Fruit fly (Drosophila melanogaster) whole organism, embryonic: ENCODE results near the gene RpLP1.
A peak's percentile ranks its signal among the peaks of the same experiment; 100 is the strongest.

ENCODE experiments used
- Atf-2 ChIP-seq: fragments of 200-800 bp; sonication (Bioruptor generic); optimal IDR thresholded peaks from 2 replicates; lab custom pipeline; 2016; ENCODE audit warnings: missing biosample characterization, missing genetic modification characterization
- CG10366 ChIP-seq: fragments of 200-800 bp; sonication (Bioruptor generic); IDR thresholded peaks from 2 replicates; pipeline ENCODE4 v1.3.6; 2022; ENCODE audit warnings: missing biosample characterization, missing genetic modification characterization
- CG11247 ChIP-seq: fragments of 200-800 bp; sonication (Bioruptor generic); IDR thresholded peaks from 2 replicates; pipeline ENCODE4 v1.3.6; 2022; ENCODE audit warnings: missing biosample characterization, missing genetic modification characterization
- CG11560 ChIP-seq: fragments of 200-800 bp; sonication (Bioruptor generic); IDR thresholded peaks from 3 replicates; pipeline ENCODE4 v1.3.6; 2022; ENCODE audit warnings: missing biosample characterization, missing genetic modification characterization
- CG12236 ChIP-seq: fragments of 200-800 bp; sonication (Bioruptor generic); optimal IDR thresholded peaks from 2 replicates; lab custom pipeline; 2016; ENCODE audit warnings: missing biosample characterization, missing genetic modification characterization
- CG14441 ChIP-seq: fragments of 200-800 bp; sonication (Bioruptor generic); IDR thresholded peaks from 2 replicates; pipeline ENCODE4 v1.3.6; 2022; ENCODE audit warnings: missing biosample characterization, missing genetic modification characterization
- CG17612 ChIP-seq: fragments of 200-800 bp; sonication (Bioruptor generic); IDR thresholded peaks from 2 replicates; pipeline ENCODE4 v1.3.6; 2022; ENCODE audit warnings: missing biosample characterization, missing genetic modification characterization
- CG18262 ChIP-seq: fragments of 200-800 bp; optimal IDR thresholded peaks from 3 replicates; lab custom pipeline; 2019; ENCODE audit warnings: missing biosample characterization, mild to moderate bottlenecking, missing genetic modification characterization, moderate library complexity
- CG2116 ChIP-seq: fragments of 200-800 bp; sonication (Bioruptor generic); optimal IDR thresholded peaks from 3 replicates; lab custom pipeline; 2018; ENCODE audit warnings: missing biosample characterization, mild to moderate bottlenecking, missing genetic modification characterization
- CG31365 ChIP-seq: fragments of 200-800 bp; sonication (Bioruptor generic); optimal IDR thresholded peaks from 2 replicates; lab custom pipeline; 2018; ENCODE audit warnings: missing biosample characterization, mild to moderate bottlenecking, missing genetic modification characterization
- CG4707 ChIP-seq: fragments of 200-800 bp; sonication (Bioruptor generic); optimal IDR thresholded peaks from 2 replicates; lab custom pipeline; 2018; ENCODE audit warnings: missing biosample characterization, mild to moderate bottlenecking, missing genetic modification characterization, moderate library complexity
- CG4820 ChIP-seq: fragments of 200-800 bp; sonication (Bioruptor generic); optimal IDR thresholded peaks from 3 replicates; lab custom pipeline; 2016; ENCODE audit warnings: missing biosample characterization, missing genetic modification characterization
- CG4854 ChIP-seq: fragments of 200-800 bp; sonication (Bioruptor generic); optimal IDR thresholded peaks from 2 replicates; lab custom pipeline; 2016; ENCODE audit warnings: missing biosample characterization, missing genetic modification characterization, inconsistent platforms
- CG6254 ChIP-seq: fragments of 200-800 bp; sonication (Bioruptor generic); optimal IDR thresholded peaks from 3 replicates; lab custom pipeline; 2017; ENCODE audit warnings: mild to moderate bottlenecking, missing biosample characterization, missing genetic modification reagents, missing genetic modification characterization
- CG6854 ChIP-seq: fragments of 200-800 bp; sonication (Bioruptor generic); optimal IDR thresholded peaks from 3 replicates; lab custom pipeline; 2017; ENCODE audit warnings: missing biosample characterization, mild to moderate bottlenecking, missing genetic modification characterization
- CG8359 ChIP-seq: fragments of 200-800 bp; sonication (Bioruptor generic); optimal IDR thresholded peaks from 2 replicates; lab custom pipeline; 2017; ENCODE audit warnings: missing biosample characterization, mild to moderate bottlenecking, missing genetic modification characterization, borderline replicate concordance
- CG8924 ChIP-seq: fragments of 200-800 bp; optimal IDR thresholded peaks from 3 replicates; lab custom pipeline; 2019; ENCODE audit warnings: missing biosample characterization, mild to moderate bottlenecking, missing genetic modification characterization, moderate library complexity
- CG9727 ChIP-seq: fragments of 200-800 bp; sonication (Bioruptor generic); optimal IDR thresholded peaks from 3 replicates; lab custom pipeline; 2017; ENCODE audit warnings: missing biosample characterization, mild to moderate bottlenecking, missing genetic modification characterization
- CG9876 ChIP-seq: fragments of 200-800 bp; sonication (Bioruptor generic); optimal IDR thresholded peaks from 2 replicates; lab custom pipeline; 2016; ENCODE audit warnings: missing biosample characterization, missing genetic modification characterization
- D19B ChIP-seq: fragments of 200-800 bp; sonication (Bioruptor generic); optimal IDR thresholded peaks from 2 replicates; lab custom pipeline; 2017; ENCODE audit warnings: missing biosample characterization, mild to moderate bottlenecking, missing genetic modification characterization
- Dip3 ChIP-seq: fragments of 200-800 bp; sonication (Bioruptor generic); optimal IDR thresholded peaks from 3 replicates; lab custom pipeline; 2016; ENCODE audit warnings: missing biosample characterization, missing genetic modification characterization
- ERR ChIP-seq: fragments of 200-800 bp; sonication (Bioruptor generic); optimal IDR thresholded peaks from 2 replicates; lab custom pipeline; 2016; ENCODE audit warnings: missing biosample characterization, missing genetic modification characterization
- H15 ChIP-seq: fragments of 200-800 bp; sonication (Bioruptor generic); IDR thresholded peaks from 3 replicates; pipeline ENCODE4 v1.3.6; 2022; ENCODE audit warnings: missing biosample characterization, missing genetic modification characterization
- Max ChIP-seq: fragments of 200-800 bp; sonication (Bioruptor generic); optimal IDR thresholded peaks from 2 replicates; lab custom pipeline; 2016; ENCODE audit warnings: missing biosample characterization, mild to moderate bottlenecking, missing genetic modification characterization
- Opbp ChIP-seq: fragments of 200-800 bp; sonication (Bioruptor generic); IDR thresholded peaks from 3 replicates; pipeline ENCODE4 v1.3.6; 2022; ENCODE audit warnings: missing biosample characterization, missing genetic modification characterization; ENCODE audit not compliant: partially characterized antibody
- Sox100B ChIP-seq: fragments of 200-800 bp; sonication (Bioruptor generic); optimal IDR thresholded peaks from 3 replicates; lab custom pipeline; 2018; ENCODE audit warnings: missing biosample characterization, mild to moderate bottlenecking, missing genetic modification characterization
- Sry-δ ChIP-seq: fragments of 200-800 bp; sonication (Bioruptor generic); optimal IDR thresholded peaks from 2 replicates; lab custom pipeline; 2016; ENCODE audit warnings: missing biosample characterization, missing genetic modification characterization
- Usf ChIP-seq: fragments of 200-800 bp; sonication (Bioruptor generic); optimal IDR thresholded peaks from 2 replicates; lab custom pipeline; 2017; ENCODE audit warnings: missing genotype, missing biosample characterization, missing genetic modification characterization
- Xbp1 ChIP-seq: fragments of 200-800 bp; sonication (Bioruptor generic); optimal IDR thresholded peaks from 3 replicates; lab custom pipeline; 2016; ENCODE audit warnings: missing biosample characterization, mild to moderate bottlenecking, missing genetic modification characterization
- bcd ChIP-seq: fragments of 200-800 bp; sonication (Bioruptor generic); optimal IDR thresholded peaks from 2 replicates; lab custom pipeline; 2017; ENCODE audit warnings: missing biosample characterization, mild to moderate bottlenecking, missing genetic modification characterization
- chif ChIP-seq, 2 experiments: fragments of 200-800 bp; sonication (Bioruptor generic); optimal IDR thresholded peaks; 3 replicates each; lab custom pipeline; 2016; ENCODE audit warnings: missing biosample characterization in 2 of 2, missing genetic modification characterization in 2 of 2
- crc ChIP-seq: fragments of 200-800 bp; sonication (Bioruptor generic); optimal IDR thresholded peaks from 2 replicates; lab custom pipeline; 2016; ENCODE audit warnings: missing biosample characterization, missing genetic modification characterization
- dan ChIP-seq: fragments of 200-800 bp; sonication (Bioruptor generic); IDR thresholded peaks from 2 replicates; pipeline ENCODE4 v1.3.6; 2022; ENCODE audit warnings: missing biosample characterization, missing genetic modification characterization
- danr ChIP-seq: fragments of 200-800 bp; sonication (Bioruptor generic); IDR thresholded peaks from 2 replicates; pipeline ENCODE4 v1.3.6; 2022; ENCODE audit warnings: missing biosample characterization, missing genetic modification characterization
- dmrt11E ChIP-seq: fragments of 200-800 bp; sonication (Bioruptor generic); optimal IDR thresholded peaks from 3 replicates; lab custom pipeline; 2018; ENCODE audit warnings: missing biosample characterization, mild to moderate bottlenecking, missing genetic modification characterization, moderate library complexity
- fd96Cb ChIP-seq: fragments of 200-800 bp; sonication (Bioruptor generic); optimal IDR thresholded peaks from 2 replicates; lab custom pipeline; 2018; ENCODE audit warnings: missing biosample characterization, mild to moderate bottlenecking, missing genetic modification characterization, moderate library complexity
- gt ChIP-seq: fragments of 200-800 bp; sonication (Bioruptor generic); IDR thresholded peaks from 2 replicates; pipeline ENCODE4 v1.3.6; 2022; ENCODE audit warnings: missing biosample characterization, missing genetic modification characterization
- hth ChIP-seq: fragments of >200 bp; optimal IDR thresholded peaks from 2 replicates; lab custom pipeline; 2017; ENCODE audit warnings: inconsistent platforms
- inv ChIP-seq: fragments of 200-800 bp; sonication (Bioruptor generic); IDR thresholded peaks from 2 replicates; pipeline ENCODE4 v1.3.6; 2022; ENCODE audit warnings: missing biosample characterization, missing genetic modification characterization; ENCODE audit not compliant: partially characterized antibody
- nom ChIP-seq: fragments of 200-800 bp; sonication (Bioruptor generic); optimal IDR thresholded peaks from 2 replicates; lab custom pipeline; 2017; ENCODE audit warnings: missing biosample characterization, missing genetic modification characterization, mild to moderate bottlenecking, moderate library complexity, missing genetic modification reagents
- pita ChIP-seq: fragments of 200-800 bp; sonication (Bioruptor generic); optimal IDR thresholded peaks from 2 replicates; lab custom pipeline; 2017; ENCODE audit warnings: missing biosample characterization, mild to moderate bottlenecking, missing genetic modification characterization
- scrt ChIP-seq: fragments of 200-800 bp; sonication (Bioruptor generic); optimal IDR thresholded peaks from 2 replicates; lab custom pipeline; 2018; ENCODE audit warnings: missing biosample characterization, mild to moderate bottlenecking, missing genetic modification characterization, moderate library complexity
- sens ChIP-seq: fragments of 200-800 bp; sonication (Bioruptor generic); peaks from one replicate; lab custom pipeline; 2016; ENCODE audit warnings: missing biosample characterization, missing genetic modification characterization
- seq ChIP-seq: fragments of 200-800 bp; sonication (Bioruptor generic); IDR thresholded peaks from 2 replicates; pipeline ENCODE4 v1.3.6; 2022; ENCODE audit warnings: missing biosample characterization, missing genetic modification characterization
- sug ChIP-seq: fragments of 200-800 bp; optimal IDR thresholded peaks from 2 replicates; lab custom pipeline; 2019; ENCODE audit warnings: missing biosample characterization, mild to moderate bottlenecking, missing genetic modification characterization, moderate library complexity
- tin ChIP-seq: fragments of 200-800 bp; sonication (Bioruptor generic); optimal IDR thresholded peaks from 3 replicates; lab custom pipeline; 2016; ENCODE audit warnings: missing biosample characterization, missing genetic modification characterization
- tx ChIP-seq: fragments of 200-800 bp; sonication (Bioruptor generic); optimal IDR thresholded peaks from 2 replicates; lab custom pipeline; 2016; ENCODE audit warnings: missing biosample characterization, missing genetic modification characterization
- unc-4 ChIP-seq: fragments of 200-800 bp; sonication (Bioruptor generic); IDR thresholded peaks from 2 replicates; pipeline ENCODE4 v1.3.6; 2022; ENCODE audit warnings: missing biosample characterization, missing genetic modification characterization; ENCODE audit not compliant: partially characterized antibody
- unpg ChIP-seq: fragments of 200-800 bp; sonication (Bioruptor generic); optimal IDR thresholded peaks from 3 replicates; lab custom pipeline; 2018; ENCODE audit warnings: missing biosample characterization, mild to moderate bottlenecking, missing genetic modification characterization, moderate library complexity
- usp ChIP-seq: fragments of >200 bp; optimal IDR thresholded peaks from 2 replicates; lab custom pipeline; 2017; ENCODE audit warnings: missing biosample characterization, missing genetic modification characterization

The RpLP1 gene

DNA sequence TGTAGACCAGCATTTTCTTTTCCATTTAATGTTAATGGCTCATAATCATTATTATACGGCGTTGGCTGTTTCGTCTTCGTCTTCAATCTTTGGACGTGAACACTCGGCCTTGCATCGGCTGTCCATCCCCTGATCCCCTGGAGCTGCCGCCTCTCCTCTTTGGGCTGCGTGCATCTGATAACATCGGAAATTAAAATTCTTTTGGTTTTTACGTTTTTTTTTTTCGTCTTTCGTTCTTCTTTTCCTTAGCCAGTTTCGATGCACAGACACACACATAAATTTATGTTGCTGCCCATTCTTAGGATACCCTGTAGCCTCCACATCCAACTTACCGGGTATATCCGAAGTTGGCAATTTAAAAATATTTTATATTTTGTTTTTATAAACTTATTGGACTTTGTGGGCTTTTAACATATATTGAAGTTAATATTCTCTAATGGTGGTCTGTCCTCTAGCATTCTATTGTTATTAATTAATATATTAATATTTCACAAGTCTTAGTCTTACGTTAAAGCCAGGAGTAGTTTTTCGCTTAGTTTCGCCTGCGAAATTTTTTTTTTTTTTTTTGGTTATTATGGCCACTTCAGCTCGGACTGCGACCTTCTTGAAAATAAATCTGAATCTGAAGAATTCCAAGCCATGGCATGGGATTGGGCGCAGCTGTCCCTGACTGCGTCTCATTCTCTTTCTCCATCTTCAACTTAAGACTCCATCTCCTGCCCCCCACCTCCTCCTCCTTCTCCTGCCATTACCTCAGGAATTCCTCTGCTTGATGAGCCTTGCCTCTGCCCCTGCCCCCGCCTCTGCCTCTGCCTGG lies 21.1 kb downstream of the RpLP1 start (continued):
- TF ChIP-seq crc (GFP tag; lab: Kevin White, UChicago) (no peak), CG6854 (no peak), CG4820 (GFP tag; lab: Kevin White, UChicago) (peak; percentile 1), chif (GFP tag; optimal IDR thresholded peaks at IDR 0.05; lab: Kevin White, UChicago) (no peak), tin (GFP tag; lab: Kevin White, UChicago) (peak; percentile 20), CG4707 (no peak), sug (tag; lab: Kevin White, UChicago) (no peak), usp (GFP tag; lab: Kevin White, UChicago) (no peak), unc-4 (GFP tag; lab: Robert Waterston, UW) (no peak), gt (GFP tag; lab: Robert Waterston, UW) (no peak), pita (GFP tag; lab: Kevin White, UChicago) (no peak), H15 (GFP tag; lab: Robert Waterston, UW) (no peak), CG17612 (no peak), Opbp (GFP tag; lab: Robert Waterston, UW) (no peak), danr (no peak), bcd (GFP tag; lab: Kevin White, UChicago) (no peak), nom (GFP tag; lab: Kevin White, UChicago) (peak; percentile 75), inv (GFP tag; lab: Robert Waterston, UW) (no peak), dmrt11E (peak; percentile 96), Sox100B (GFP tag; lab: Kevin White, UChicago) (peak; percentile 52), CG11560 (tag; lab: Robert Waterston, UW) (no peak), Sry-δ (GFP tag; lab: Kevin White, UChicago) (no peak), Max (peak; percentile 4), CG8359 (GFP tag; lab: Kevin White, UChicago) (no peak), seq (no peak), CG31365 (no peak), CG4854 (GFP tag; lab: Kevin White, UChicago) (no peak), Xbp1 (GFP tag; lab: Kevin White, UChicago) (peak; percentile 29), unpg (GFP tag; lab: Kevin White, UChicago) (peak; percentile 55), Dip3 (GFP tag; lab: Kevin White, UChicago) (no peak), hth (lab: Kevin White, UChicago) (no peak), tx (no peak), dan (no peak; the same call in 1 of the 2 replicates), CG8924 (tag; lab: Kevin White, UChicago) (peak; percentile 67), CG9727 (GFP tag; lab: Kevin White, UChicago) (peak; percentile 85), CG12236 (GFP tag; lab: Kevin White, UChicago) (no peak), CG2116 (GFP tag; lab: Kevin White, UChicago) (peak; percentile 2), CG9876 (no peak), CG6254 (GFP tag; lab: Kevin White, UChicago) (peak; percentile 29), D19B (peak; percentile 63), ERR (GFP tag; lab: Kevin White, UChicago) (no peak), CG10366 (GFP tag; lab: Robert Waterston, UW) (no peak), fd96Cb (tag; lab: Kevin White, UChicago) (peak; percentile 56), sens (GFP tag; lab: Kevin White, UChicago) (peak; percentile 73), Atf-2 (GFP tag; lab: Kevin White, UChicago) (no peak), scrt (GFP tag; lab: Kevin White, UChicago) (no peak), CG14441 (no peak), Usf (GFP tag; lab: Kevin White, UChicago) (peak; percentile 61), CG11247 (GFP tag; lab: Robert Waterston, UW) (no peak), CG18262 (tag; lab: Kevin White, UChicago) (peak; percentile 89)
